Fruit fly (Drosophila melanogaster) whole organism, embryonic: ENCODE measurements around the gene Gk2.

Experiments
- Adf1 ChIP-seq: fragments of 200-800 bp; sonication (Bioruptor generic); IDR thresholded peaks from 2 replicates; pipeline ENCODE4 v1.3.6; 2022; ENCODE audit warnings: missing biosample characterization, missing genetic modification characterization
- Bdp1 ChIP-seq: fragments of 200-800 bp; sonication (Bioruptor generic); optimal IDR thresholded peaks from 3 replicates; lab custom pipeline; 2016; ENCODE audit warnings: missing biosample characterization, missing genetic modification characterization
- CG12744 ChIP-seq: fragments of 200-800 bp; sonication (Bioruptor generic); optimal IDR thresholded peaks from 2 replicates; lab custom pipeline; 2016; ENCODE audit warnings: missing biosample characterization, missing genetic modification characterization
- CG13424 ChIP-seq: fragments of 200-800 bp; sonication (Bioruptor generic); optimal IDR thresholded peaks from 2 replicates; lab custom pipeline; 2019; ENCODE audit warnings: missing biosample characterization, mild to moderate bottlenecking, missing genetic modification characterization, moderate library complexity
- CG14014 ChIP-seq: fragments of 200-800 bp; sonication (Bioruptor generic); IDR thresholded peaks from 2 replicates; pipeline ENCODE4 v1.3.6; 2022; ENCODE audit warnings: missing biosample characterization, missing genetic modification characterization
- CG16863 ChIP-seq: fragments of 200-800 bp; sonication (Bioruptor generic); optimal IDR thresholded peaks from 3 replicates; lab custom pipeline; 2016; ENCODE audit warnings: missing biosample characterization, missing genetic modification characterization
- CG17829 ChIP-seq: fragments of 200-800 bp; optimal IDR thresholded peaks from 2 replicates; lab custom pipeline; 2019; ENCODE audit warnings: missing biosample characterization, mild to moderate bottlenecking, missing genetic modification characterization, moderate library complexity
- CG1792 ChIP-seq: fragments of 200-800 bp; sonication (Bioruptor generic); optimal IDR thresholded peaks from 2 replicates; lab custom pipeline; 2016; ENCODE audit warnings: missing biosample characterization, missing genetic modification characterization
- CG2120 ChIP-seq: fragments of 200-800 bp; sonication (Bioruptor generic); optimal IDR thresholded peaks from 3 replicates; lab custom pipeline; 2016; ENCODE audit warnings: missing biosample characterization, missing genetic modification characterization
- CG2889 ChIP-seq: fragments of 200-800 bp; sonication (Bioruptor generic); IDR thresholded peaks from 3 replicates; pipeline ENCODE4 v1.3.6; 2022; ENCODE audit warnings: missing biosample characterization, missing genetic modification characterization
- CG32772 ChIP-seq: fragments of 200-800 bp; sonication (Bioruptor generic); IDR thresholded peaks from 2 replicates; pipeline ENCODE4 v1.3.6; 2022; ENCODE audit warnings: missing biosample characterization, missing genetic modification characterization
- CG34224 ChIP-seq: fragments of 200-800 bp; sonication (Bioruptor generic); IDR thresholded peaks from 3 replicates; pipeline ENCODE4 v1.3.6; 2022; ENCODE audit warnings: missing biosample characterization, missing genetic modification characterization; ENCODE audit not compliant: partially characterized antibody
- CG4404 ChIP-seq: fragments of 200-800 bp; sonication (Bioruptor generic); IDR thresholded peaks from 2 replicates; pipeline ENCODE4 v1.3.6; 2022; ENCODE audit warnings: missing biosample characterization, missing genetic modification characterization
- CG5953 ChIP-seq: fragments of 200-800 bp; sonication (Bioruptor generic); IDR thresholded peaks from 2 replicates; pipeline ENCODE4 v1.3.6; 2022; ENCODE audit warnings: missing biosample characterization, missing genetic modification characterization
- CG6175 ChIP-seq: fragments of 200-800 bp; sonication (Bioruptor generic); IDR thresholded peaks from 3 replicates; pipeline ENCODE4 v1.3.6; 2022; ENCODE audit warnings: missing biosample characterization, missing genetic modification characterization
- CG6272 ChIP-seq: fragments of 200-800 bp; sonication (Bioruptor generic); IDR thresholded peaks from 2 replicates; pipeline ENCODE4 v1.3.6; 2022; ENCODE audit warnings: missing biosample characterization, missing genetic modification characterization
- CG7786 ChIP-seq: fragments of 200-800 bp; sonication (Bioruptor generic); optimal IDR thresholded peaks from 2 replicates; lab custom pipeline; 2016; ENCODE audit warnings: missing biosample characterization, missing genetic modification characterization
- CG8089 ChIP-seq: fragments of 200-800 bp; sonication (Bioruptor generic); optimal IDR thresholded peaks from 3 replicates; lab custom pipeline; 2016; ENCODE audit warnings: missing biosample characterization, missing genetic modification characterization
- CG9817 ChIP-seq: fragments of 200-800 bp; sonication (Bioruptor generic); optimal IDR thresholded peaks from 2 replicates; lab custom pipeline; 2018; ENCODE audit warnings: missing biosample characterization, mild to moderate bottlenecking, missing genetic modification characterization, moderate library complexity
- E2f2 ChIP-seq: fragments of 200-800 bp; sonication (Bioruptor generic); IDR thresholded peaks from 2 replicates; pipeline ENCODE4 v1.3.6; 2022; ENCODE audit warnings: missing biosample characterization, missing genetic modification characterization
- HLH3B ChIP-seq: fragments of 200-800 bp; sonication (Bioruptor generic); IDR thresholded peaks from 2 replicates; pipeline ENCODE4 v1.3.6; 2022; ENCODE audit warnings: missing biosample characterization, missing genetic modification characterization
- HLHmδ ChIP-seq: fragments of 200-800 bp; sonication (Bioruptor generic); optimal IDR thresholded peaks from 2 replicates; lab custom pipeline; 2018; ENCODE audit warnings: missing biosample characterization, mild to moderate bottlenecking, missing genetic modification characterization, moderate library complexity
- Hsf ChIP-seq: fragments of 200-800 bp; sonication (Bioruptor generic); optimal IDR thresholded peaks from 3 replicates; lab custom pipeline; 2016; ENCODE audit warnings: missing biosample characterization, missing genetic modification characterization
- Mad ChIP-seq: fragments of 200-800 bp; sonication (Bioruptor generic); optimal IDR thresholded peaks from 2 replicates; lab custom pipeline; 2016; ENCODE audit warnings: missing biosample characterization, missing genetic modification characterization
- Oli ChIP-seq: fragments of 200-800 bp; sonication (Bioruptor generic); optimal IDR thresholded peaks from 2 replicates; lab custom pipeline; 2018; ENCODE audit warnings: missing biosample characterization, mild to moderate bottlenecking, missing genetic modification characterization, moderate library complexity
- Poxn ChIP-seq: fragments of 200-800 bp; sonication (Bioruptor generic); IDR thresholded peaks from 2 replicates; pipeline ENCODE4 v1.3.6; 2022; ENCODE audit warnings: missing biosample characterization, missing genetic modification characterization
- Six4 ChIP-seq: fragments of 200-800 bp; sonication (Bioruptor generic); optimal IDR thresholded peaks from 2 replicates; lab custom pipeline; 2016; ENCODE audit warnings: missing biosample characterization, missing genetic modification characterization
- Sry-β ChIP-seq: fragments of 200-800 bp; sonication (Bioruptor generic); optimal IDR thresholded peaks from 2 replicates; lab custom pipeline; 2018; ENCODE audit warnings: missing biosample characterization, mild to moderate bottlenecking, missing genetic modification characterization, moderate library complexity
- ab ChIP-seq: fragments of 200-800 bp; sonication (Bioruptor generic); optimal IDR thresholded peaks from 2 replicates; lab custom pipeline; 2016; ENCODE audit warnings: missing biosample characterization, missing genetic modification characterization
- ato ChIP-seq: fragments of 200-800 bp; sonication (Bioruptor generic); IDR thresholded peaks from 2 replicates; pipeline ENCODE4 v1.3.6; 2022; ENCODE audit warnings: missing biosample characterization, missing genetic modification characterization; ENCODE audit not compliant: partially characterized antibody
- az2 ChIP-seq: fragments of 200-800 bp; sonication (Bioruptor generic); optimal IDR thresholded peaks from 3 replicates; lab custom pipeline; 2016; ENCODE audit warnings: missing biosample characterization, missing genetic modification characterization
- bigmax ChIP-seq: fragments of 200-800 bp; sonication (Bioruptor generic); optimal IDR thresholded peaks from 2 replicates; lab custom pipeline; 2018; ENCODE audit warnings: missing biosample characterization, mild to moderate bottlenecking, missing genetic modification characterization
- cas ChIP-seq: fragments of 200-800 bp; sonication (Bioruptor generic); IDR thresholded peaks from 2 replicates; pipeline ENCODE4 v1.3.6; 2022; ENCODE audit warnings: missing biosample characterization, missing genetic modification characterization
- dati ChIP-seq: fragments of 200-800 bp; sonication (Bioruptor generic); IDR thresholded peaks from 2 replicates; pipeline ENCODE4 v1.3.6; 2022; ENCODE audit warnings: missing biosample characterization, missing genetic modification characterization
- dmrt11E ChIP-seq: fragments of 200-800 bp; sonication (Bioruptor generic); optimal IDR thresholded peaks from 3 replicates; lab custom pipeline; 2018; ENCODE audit warnings: missing biosample characterization, mild to moderate bottlenecking, missing genetic modification characterization, moderate library complexity
- dysf ChIP-seq: fragments of 200-800 bp; sonication (Bioruptor generic); IDR thresholded peaks from 3 replicates; pipeline ENCODE4 v1.3.6; 2022; ENCODE audit warnings: missing biosample characterization, missing genetic modification characterization
- gce ChIP-seq: fragments of 200-800 bp; sonication (Bioruptor generic); IDR thresholded peaks from 3 replicates; pipeline ENCODE4 v1.3.6; 2022; ENCODE audit warnings: missing biosample characterization, missing genetic modification characterization
- inv ChIP-seq: fragments of 200-800 bp; sonication (Bioruptor generic); IDR thresholded peaks from 2 replicates; pipeline ENCODE4 v1.3.6; 2022; ENCODE audit warnings: missing biosample characterization, missing genetic modification characterization; ENCODE audit not compliant: partially characterized antibody
- jing ChIP-seq: fragments of 200-800 bp; sonication (Bioruptor generic); optimal IDR thresholded peaks from 2 replicates; lab custom pipeline; 2018; ENCODE audit warnings: missing biosample characterization, mild to moderate bottlenecking, missing genetic modification characterization
- lbe ChIP-seq: fragments of 200-800 bp; sonication (Bioruptor generic); optimal IDR thresholded peaks from 2 replicates; lab custom pipeline; 2016; ENCODE audit warnings: missing biosample characterization, mild to moderate bottlenecking, missing genetic modification characterization
- maf-S ChIP-seq: fragments of 200-800 bp; sonication (Bioruptor generic); optimal IDR thresholded peaks from 2 replicates; lab custom pipeline; 2016; ENCODE audit warnings: missing biosample characterization, missing genetic modification characterization
- nom ChIP-seq: fragments of 200-800 bp; sonication (Bioruptor generic); optimal IDR thresholded peaks from 2 replicates; lab custom pipeline; 2017; ENCODE audit warnings: missing biosample characterization, missing genetic modification characterization, mild to moderate bottlenecking, moderate library complexity, missing genetic modification reagents
- pho ChIP-seq: fragments of 200-800 bp; sonication (Bioruptor generic); optimal IDR thresholded peaks from 2 replicates; lab custom pipeline; 2016; ENCODE audit warnings: missing biosample characterization, missing genetic modification characterization
- pita ChIP-seq: fragments of 200-800 bp; sonication (Bioruptor generic); optimal IDR thresholded peaks from 2 replicates; lab custom pipeline; 2017; ENCODE audit warnings: missing biosample characterization, mild to moderate bottlenecking, missing genetic modification characterization
- scrt ChIP-seq: fragments of 200-800 bp; sonication (Bioruptor generic); optimal IDR thresholded peaks from 2 replicates; lab custom pipeline; 2018; ENCODE audit warnings: missing biosample characterization, mild to moderate bottlenecking, missing genetic modification characterization, moderate library complexity
- seq ChIP-seq: fragments of 200-800 bp; sonication (Bioruptor generic); IDR thresholded peaks from 2 replicates; pipeline ENCODE4 v1.3.6; 2022; ENCODE audit warnings: missing biosample characterization, missing genetic modification characterization
- slou ChIP-seq: fragments of 200-800 bp; sonication (Bioruptor generic); optimal IDR thresholded peaks from 3 replicates; lab custom pipeline; 2016; ENCODE audit warnings: missing biosample characterization, missing genetic modification characterization
- sqz ChIP-seq: fragments of 200-800 bp; sonication (Bioruptor generic); optimal IDR thresholded peaks from 3 replicates; lab custom pipeline; 2018; ENCODE audit warnings: missing biosample characterization, mild to moderate bottlenecking, missing genetic modification characterization
- tin ChIP-seq: fragments of 200-800 bp; sonication (Bioruptor generic); optimal IDR thresholded peaks from 3 replicates; lab custom pipeline; 2016; ENCODE audit warnings: missing biosample characterization, missing genetic modification characterization
- tup ChIP-seq: fragments of 200-800 bp; sonication (Bioruptor generic); optimal IDR thresholded peaks from 2 replicates; lab custom pipeline; 2016; ENCODE audit warnings: missing biosample characterization, mild to moderate bottlenecking, missing genetic modification characterization, moderate library complexity
- unpg ChIP-seq: fragments of 200-800 bp; sonication (Bioruptor generic); optimal IDR thresholded peaks from 3 replicates; lab custom pipeline; 2018; ENCODE audit warnings: missing biosample characterization, mild to moderate bottlenecking, missing genetic modification characterization, moderate library complexity
- wor ChIP-seq: fragments of 200-800 bp; sonication (Bioruptor generic); IDR thresholded peaks from 2 replicates; pipeline ENCODE4 v1.3.6; 2022; ENCODE audit warnings: missing biosample characterization, missing genetic modification characterization

Gene Gk2

dm6 chr3L:1702367-1702927, 35.8 kb upstream of the Gk2 start, which contains the start of gene CG13931 (continued):
- TF ChIP-seq gce (GFP tag; lab: Robert Waterston, UW), result no peak
- 0 out of 3 replicates have a peak, but pooled peaks have one; percentile 22 for TF ChIP-seq dysf (GFP tag; lab: Robert Waterston, UW)
- TF ChIP-seq slou (GFP tag; lab: Kevin White, UChicago), result no peak
- TF ChIP-seq scrt (GFP tag; lab: Kevin White, UChicago), result no peak
- no peak for TF ChIP-seq CG6175 (GFP tag; lab: Robert Waterston, UW)
- no peak for TF ChIP-seq Adf1 (GFP tag; lab: Robert Waterston, UW)
- TF ChIP-seq seq (GFP tag; lab: Robert Waterston, UW), result no peak
- no peak for TF ChIP-seq CG9817 (tag; lab: Kevin White, UChicago)
- TF ChIP-seq jing (GFP tag; lab: Kevin White, UChicago), result no peak
- TF ChIP-seq CG8089 (GFP tag; lab: Kevin White, UChicago), result no peak
- no peak for TF ChIP-seq E2f2 (GFP tag; lab: Robert Waterston, UW)
- TF ChIP-seq CG16863 (GFP tag; lab: Kevin White, UChicago), result no peak
- TF ChIP-seq Oli, result peak; percentile 43
- TF ChIP-seq CG2120 (GFP tag; lab: Kevin White, UChicago), result no peak
- peak; percentile 8 for TF ChIP-seq Hsf (GFP tag; lab: Kevin White, UChicago)
- TF ChIP-seq CG4404 (GFP tag; lab: Robert Waterston, UW), result peak; percentile 20; the same call in 1 of the 2 replicates
- no peak for TF ChIP-seq inv (GFP tag; lab: Robert Waterston, UW)
- TF ChIP-seq CG12744 (GFP tag; lab: Kevin White, UChicago), result no peak
- TF ChIP-seq HLHmδ (GFP tag; lab: Kevin White, UChicago), result no peak
- TF ChIP-seq CG14014 (GFP tag; lab: Robert Waterston, UW), result no peak
- TF ChIP-seq dati (GFP tag; lab: Robert Waterston, UW), result no peak
- peak; percentile 56 for TF ChIP-seq dmrt11E (tag; lab: Kevin White, UChicago)
- no peak for TF ChIP-seq Bdp1 (GFP tag; lab: Kevin White, UChicago)
- no peak for TF ChIP-seq sqz (GFP tag; lab: Kevin White, UChicago)
- TF ChIP-seq lbe (GFP tag; lab: Kevin White, UChicago), result no peak
- TF ChIP-seq tin (GFP tag; lab: Kevin White, UChicago), result no peak
- no peak for TF ChIP-seq pita (GFP tag; lab: Kevin White, UChicago)
- no peak for TF ChIP-seq Mad (GFP tag; lab: Kevin White, UChicago)
- TF ChIP-seq CG6272 (GFP tag; lab: Robert Waterston, UW), result no peak
- no peak for TF ChIP-seq maf-S (GFP tag; lab: Kevin White, UChicago)
- TF ChIP-seq CG2889 (GFP tag; lab: Robert Waterston, UW), result 0 out of 3 replicates have a peak, but pooled peaks have one; percentile 41
- no peak for TF ChIP-seq cas
- no peak for TF ChIP-seq CG13424 (tag; lab: Kevin White, UChicago)
- no peak for TF ChIP-seq CG34224 (GFP tag; lab: Robert Waterston, UW)
- TF ChIP-seq ab (GFP tag; lab: Kevin White, UChicago), result no peak
- 0 out of 2 replicates have a peak, but pooled peaks have one; percentile 18 for TF ChIP-seq CG32772 (GFP tag; lab: Robert Waterston, UW)
- no peak for TF ChIP-seq unpg (GFP tag; lab: Kevin White, UChicago)
- no peak for TF ChIP-seq wor (GFP tag; lab: Robert Waterston, UW)
- TF ChIP-seq Sry-β (GFP tag; lab: Kevin White, UChicago), result no peak
- TF ChIP-seq Poxn (GFP tag; lab: Robert Waterston, UW), result no peak
- TF ChIP-seq CG5953 (GFP tag; lab: Robert Waterston, UW), result no peak
- TF ChIP-seq HLH3B (GFP tag; lab: Robert Waterston, UW), result peak; percentile 23; the same call in 1 of the 2 replicates
- TF ChIP-seq nom, result no peak
- TF ChIP-seq az2 (GFP tag; lab: Kevin White, UChicago), result peak; percentile 12
- TF ChIP-seq ato (GFP tag; lab: Robert Waterston, UW), result no peak
- no peak for TF ChIP-seq pho (GFP tag; lab: Kevin White, UChicago)
- no peak for TF ChIP-seq CG1792 (GFP tag; lab: Kevin White, UChicago)
- no peak for TF ChIP-seq tup (GFP tag; lab: Kevin White, UChicago)
- TF ChIP-seq Six4 (GFP tag; lab: Kevin White, UChicago), result no peak
- TF ChIP-seq CG17829 (tag; lab: Kevin White, UChicago), result no peak
- no peak for TF ChIP-seq CG7786 (GFP tag; lab: Kevin White, UChicago)
- no peak for TF ChIP-seq bigmax (GFP tag; lab: Kevin White, UChicago)
